Fruit fly (Drosophila melanogaster) whole organism, wandering third instar larva: Measurements from ENCODE around the gene Obp8a.

Source experiments
- pan ChIP-seq: fragments of >200 bp; optimal IDR thresholded peaks from 2 replicates; lab custom pipeline; 2017
- psq ChIP-seq: fragments of 200-800 bp; sonication (Bioruptor generic); optimal IDR thresholded peaks from 3 replicates; lab custom pipeline; 2017; ENCODE audit warnings: missing biosample characterization, mild to moderate bottlenecking, missing genetic modification characterization, moderate library complexity
- woc ChIP-seq: sonication (Bioruptor generic); optimal IDR thresholded peaks from 2 replicates; lab custom pipeline; 2016; ENCODE audit warnings: missing biosample characterization, mild to moderate bottlenecking, missing genetic modification characterization

- TF ChIP-seq pan (lab: Kevin White, UChicago) (no peak), psq (GFP tag; lab: Kevin White, UChicago) (no peak), woc (GFP tag; lab: Kevin White, UChicago) (no peak)
Observed at dm6 chrX:9216572-9216971, 1.9 kb downstream of the Obp8a start, which contains the start of gene CG15369.
